Worm (Caenorhabditis elegans) whole organism, L4/young adult: ENCODE data around the gene H03G16.5.

ENCODE experiments used
- W03F9.2 ChIP-seq: fragments of 150-350 bp; optimal IDR thresholded peaks from 2 replicates; lab custom pipeline; 2014; ENCODE audit warnings: missing biosample characterization, missing genetic modification characterization
- him-1 ChIP-seq: sonication (generic microtip); optimal IDR thresholded peaks from 2 replicates; lab custom pipeline; 2016; ENCODE audit warnings: missing genotype, missing genetic modification reagents, missing genetic modification characterization, missing compliant biosample characterization

ce11 chrX:15070137-15070536 lies 13.5 kb upstream of the H03G16.5 start:
- no peak for TF ChIP-seq W03F9.2 (tag; lab: Kevin White, UChicago)
- no peak for TF ChIP-seq him-1
